Fruit fly (Drosophila melanogaster): ENCODE data around the gene CG13375.

The CG13375 gene

dm6 chrX:254690-255089, 40.1 kb downstream of the CG13375 start, which contains the start of gene CG42376:
Gene CG42376, plus strand, starts transcription at chrX:254876.
- TF ChIP-seq Rfx (GFP tag; IDR thresholded peaks at IDR 0.05), result 0 out of 2 replicates have a peak, but pooled peaks have one; percentile 5
- TF ChIP-seq Ets97D (GFP tag; optimal IDR thresholded peaks at IDR 0.05), result no peak
- no peak for TF ChIP-seq chif (GFP tag; optimal IDR thresholded peaks at IDR 0.05)
- peak; percentile 23; the same call in 1 of the 3 replicates for TF ChIP-seq CG34224 (GFP tag; IDR thresholded peaks at IDR 0.05; ENCODE audit: partially characterized antibody)
- TF ChIP-seq ttk (GFP tag; IDR thresholded peaks at IDR 0.05), result no peak
- peak; percentile 39 for TF ChIP-seq Sry-δ (GFP tag; optimal IDR thresholded peaks at IDR 0.05)
- TF ChIP-seq dan (GFP tag; IDR thresholded peaks at IDR 0.05), result no peak
- TF ChIP-seq BEAF-32 (GFP tag; optimal IDR thresholded peaks at IDR 0.05), result peak; percentile 11
- TF ChIP-seq bowl (GFP tag; IDR thresholded peaks at IDR 0.05), result no peak
- TF ChIP-seq CG1603 (tag; optimal IDR thresholded peaks at IDR 0.05), result peak; percentile 27
- TF ChIP-seq CG5180 (GFP tag; optimal IDR thresholded peaks at IDR 0.05), result no peak
- no peak for TF ChIP-seq CG1832 (GFP tag; optimal IDR thresholded peaks at IDR 0.05)
- no peak for TF ChIP-seq Dll (GFP tag; IDR thresholded peaks at IDR 0.05; ENCODE audit: partially characterized antibody)
- TF ChIP-seq Hr78 (GFP tag; optimal IDR thresholded peaks at IDR 0.05), result no peak
- no peak for TF ChIP-seq zfh1 (GFP tag; IDR thresholded peaks at IDR 0.05)
- TF ChIP-seq crp (GFP tag; optimal IDR thresholded peaks at IDR 0.05), result peak; percentile 4 to 84
- TF ChIP-seq Dref (GFP tag; IDR thresholded peaks at IDR 0.05), result peak; percentile 60
- TF ChIP-seq CkIIα-i1 (GFP tag; IDR thresholded peaks at IDR 0.05), result no peak
- peak; percentile 38 for TF ChIP-seq pzg (GFP tag; optimal IDR thresholded peaks at IDR 0.05)
- no peak for TF ChIP-seq wdn (GFP tag; IDR thresholded peaks at IDR 0.05)
- TF ChIP-seq CG7786 (GFP tag; optimal IDR thresholded peaks at IDR 0.05), result no peak
- no peak for TF ChIP-seq Kr (GFP tag; optimal IDR thresholded peaks at IDR 0.05)
- peak; percentile 12 for TF ChIP-seq YL-1 (GFP tag; optimal IDR thresholded peaks at IDR 0.05)
- TF ChIP-seq Optix (GFP tag; IDR thresholded peaks at IDR 0.05), result no peak
- TF ChIP-seq Myb (GFP tag; optimal IDR thresholded peaks at IDR 0.05), result no peak
- peak; percentile 46 for TF ChIP-seq CG2116 (GFP tag; optimal IDR thresholded peaks at IDR 0.05)
- no peak for TF ChIP-seq mirr (GFP tag; optimal IDR thresholded peaks at IDR 0.05)
- no peak for TF ChIP-seq Meics (GFP tag; optimal IDR thresholded peaks at IDR 0.05)
- TF ChIP-seq br (optimal IDR thresholded peaks at IDR 0.05), result no peak
- TF ChIP-seq phol (tag; optimal IDR thresholded peaks at IDR 0.05), result no peak
- TF ChIP-seq CG2678 (tag; optimal IDR thresholded peaks at IDR 0.05), result no peak
- no peak for TF ChIP-seq CG10543 (GFP tag; optimal IDR thresholded peaks at IDR 0.05)
- peak; percentile 37 for TF ChIP-seq MESR4 (GFP tag; optimal IDR thresholded peaks at IDR 0.05)
- peak; percentile 33; the same call in 1 of the 2 replicates for TF ChIP-seq MBD-R2 (GFP tag; IDR thresholded peaks at IDR 0.05)
- TF ChIP-seq pnt (GFP tag; optimal IDR thresholded peaks at IDR 0.05), result no peak
- TF ChIP-seq Dp (GFP tag; optimal IDR thresholded peaks at IDR 0.05), result peak; percentile 67
- peak; percentile 75 for TF ChIP-seq E2f2 (GFP tag; IDR thresholded peaks at IDR 0.05)
- no peak for TF ChIP-seq hb (GFP tag; IDR thresholded peaks at IDR 0.05; ENCODE audit: partially characterized antibody)
- no peak for TF ChIP-seq sd (tag; optimal IDR thresholded peaks at IDR 0.05)
- no peak for TF ChIP-seq caup (GFP tag; optimal IDR thresholded peaks at IDR 0.05; ENCODE audit: severe bottlenecking)
- peak; percentile 63 for TF ChIP-seq stwl (tag; optimal IDR thresholded peaks at IDR 0.05)
- TF ChIP-seq Pdp1 (GFP tag; optimal IDR thresholded peaks at IDR 0.05), result peak in 1 of 2 experiments; percentile 68
- no peak for TF ChIP-seq Atf-2 (GFP tag; optimal IDR thresholded peaks at IDR 0.05)
- TF ChIP-seq ken (GFP tag; IDR thresholded peaks at IDR 0.05), result no peak
- TF ChIP-seq Bdp1 (GFP tag; optimal IDR thresholded peaks at IDR 0.05), result no peak
- TF ChIP-seq bigmax (GFP tag; optimal IDR thresholded peaks at IDR 0.05), result peak; percentile 93
- TF ChIP-seq CG11085 (GFP tag; IDR thresholded peaks at IDR 0.05), result no peak
- no peak for TF ChIP-seq so (GFP tag; IDR thresholded peaks at IDR 0.05)
- TF ChIP-seq Sox102F (GFP tag; optimal IDR thresholded peaks at IDR 0.05), result no peak
- no peak for TF ChIP-seq CG9797 (GFP tag; optimal IDR thresholded peaks at IDR 0.05)
- TF ChIP-seq Awh (GFP tag; IDR thresholded peaks at IDR 0.05), result no peak
